Fruit fly (Drosophila melanogaster) whole organism, embryonic: Measurements from ENCODE around the gene sxe2.

Source experiments
- Atf3 ChIP-seq: fragments of 200-800 bp; sonication (Bioruptor generic); optimal IDR thresholded peaks from 3 replicates; lab custom pipeline; 2016; ENCODE audit warnings: missing biosample characterization, missing genetic modification characterization
- CG10267 ChIP-seq: fragments of 200-800 bp; sonication (Bioruptor generic); optimal IDR thresholded peaks from 2 replicates; lab custom pipeline; 2018; ENCODE audit warnings: missing biosample characterization, mild to moderate bottlenecking, missing genetic modification characterization, moderate library complexity
- CG10274 ChIP-seq: fragments of 200-800 bp; sonication (Bioruptor generic); optimal IDR thresholded peaks from 3 replicates; lab custom pipeline; 2017; ENCODE audit warnings: missing biosample characterization, mild to moderate bottlenecking, missing genetic modification characterization
- CG10654 ChIP-seq: fragments of 200-800 bp; sonication (Bioruptor generic); optimal IDR thresholded peaks from 2 replicates; lab custom pipeline; 2016; ENCODE audit warnings: missing biosample characterization, missing genetic modification characterization
- CG11695 ChIP-seq: fragments of 200-800 bp; sonication (Bioruptor generic); IDR thresholded peaks from 3 replicates; pipeline ENCODE4 v1.3.6; 2022; ENCODE audit warnings: missing biosample characterization, missing genetic modification characterization
- CG11696 ChIP-seq: fragments of 200-800 bp; sonication (Bioruptor generic); IDR thresholded peaks from 2 replicates; pipeline ENCODE4 v1.3.6; 2022; ENCODE audit warnings: missing biosample characterization, missing genetic modification characterization
- CG12391 ChIP-seq: fragments of 200-800 bp; sonication (Bioruptor generic); optimal IDR thresholded peaks from 3 replicates; lab custom pipeline; 2018; ENCODE audit warnings: missing biosample characterization, mild to moderate bottlenecking, missing genetic modification characterization, moderate library complexity
- CG12769 ChIP-seq: fragments of 200-800 bp; sonication (Bioruptor generic); optimal IDR thresholded peaks from 2 replicates; lab custom pipeline; 2019; ENCODE audit warnings: missing biosample characterization, mild to moderate bottlenecking, missing genetic modification characterization, moderate library complexity
- CG13287 ChIP-seq: fragments of 200-800 bp; sonication (Bioruptor generic); IDR thresholded peaks from 2 replicates; pipeline ENCODE4 v1.3.6; 2022; ENCODE audit warnings: missing biosample characterization, missing genetic modification characterization; ENCODE audit not compliant: partially characterized antibody
- CG14050 ChIP-seq: fragments of 200-800 bp; sonication (Bioruptor generic); IDR thresholded peaks from 3 replicates; pipeline ENCODE4 v1.3.6; 2022; ENCODE audit warnings: missing biosample characterization, missing genetic modification characterization
- CG14860 ChIP-seq: fragments of 200-800 bp; sonication (Bioruptor generic); IDR thresholded peaks from 3 replicates; pipeline ENCODE4 v1.3.6; 2022; ENCODE audit warnings: missing biosample characterization, missing genetic modification characterization; ENCODE audit not compliant: partially characterized antibody
- CG17829 ChIP-seq: fragments of 200-800 bp; optimal IDR thresholded peaks from 2 replicates; lab custom pipeline; 2019; ENCODE audit warnings: missing biosample characterization, mild to moderate bottlenecking, missing genetic modification characterization, moderate library complexity
- CG2199 ChIP-seq: fragments of 200-800 bp; sonication (Bioruptor generic); IDR thresholded peaks from 3 replicates; pipeline ENCODE4 v1.3.6; 2022; ENCODE audit warnings: missing biosample characterization, missing genetic modification characterization
- CG31224 ChIP-seq: fragments of 200-800 bp; sonication (Bioruptor generic); IDR thresholded peaks from 2 replicates; pipeline ENCODE4 v1.3.6; 2022; ENCODE audit warnings: missing biosample characterization, missing genetic modification characterization
- CG3163 ChIP-seq: fragments of 200-800 bp; sonication (Bioruptor generic); optimal IDR thresholded peaks from 3 replicates; lab custom pipeline; 2016; ENCODE audit warnings: missing biosample characterization, missing genetic modification characterization
- CG32767 ChIP-seq: fragments of 200-800 bp; sonication (Bioruptor generic); IDR thresholded peaks from 2 replicates; pipeline ENCODE4 v1.3.6; 2022; ENCODE audit warnings: missing biosample characterization, missing genetic modification characterization
- CG5180 ChIP-seq: fragments of 200-800 bp; sonication (Bioruptor generic); optimal IDR thresholded peaks from 3 replicates; lab custom pipeline; 2017; ENCODE audit warnings: missing biosample characterization, missing genetic modification characterization, mild to moderate bottlenecking, moderate library complexity, missing genetic modification reagents
- CG6689 ChIP-seq: fragments of 200-800 bp; sonication (Bioruptor generic); IDR thresholded peaks from 2 replicates; pipeline ENCODE4 v1.3.6; 2022; ENCODE audit warnings: missing biosample characterization, missing genetic modification characterization
- Camta ChIP-seq: fragments of 200-800 bp; sonication (Bioruptor generic); optimal IDR thresholded peaks from 2 replicates; lab custom pipeline; 2016; ENCODE audit warnings: missing biosample characterization, missing genetic modification characterization
- Chrac-16 ChIP-seq: fragments of 200-800 bp; sonication (Bioruptor generic); optimal IDR thresholded peaks from 3 replicates; lab custom pipeline; 2016; ENCODE audit warnings: missing biosample characterization, missing genetic modification characterization
- D19A ChIP-seq: fragments of 200-800 bp; optimal IDR thresholded peaks from 3 replicates; lab custom pipeline; 2019; ENCODE audit warnings: missing biosample characterization, mild to moderate bottlenecking, missing genetic modification characterization, moderate library complexity
- Dad ChIP-seq: fragments of 200-800 bp; sonication (Bioruptor generic); optimal IDR thresholded peaks from 3 replicates; lab custom pipeline; 2016; ENCODE audit warnings: missing biosample characterization, missing genetic modification characterization
- Drgx ChIP-seq: fragments of 200-800 bp; sonication (Bioruptor generic); IDR thresholded peaks from 2 replicates; pipeline ENCODE4 v1.3.6; 2022; ENCODE audit warnings: missing biosample characterization, missing genetic modification characterization
- HLH4C ChIP-seq: fragments of 200-800 bp; sonication (Bioruptor generic); IDR thresholded peaks from 3 replicates; pipeline ENCODE4 v1.3.6; 2022; ENCODE audit warnings: missing biosample characterization, missing genetic modification characterization; ENCODE audit not compliant: partially characterized antibody
- HLHmδ ChIP-seq: fragments of 200-800 bp; sonication (Bioruptor generic); optimal IDR thresholded peaks from 2 replicates; lab custom pipeline; 2018; ENCODE audit warnings: missing biosample characterization, mild to moderate bottlenecking, missing genetic modification characterization, moderate library complexity
- NfI ChIP-seq: fragments of 200-800 bp; sonication (Bioruptor generic); optimal IDR thresholded peaks from 3 replicates; lab custom pipeline; 2018; ENCODE audit warnings: missing biosample characterization, mild to moderate bottlenecking, missing genetic modification characterization, moderate library complexity
- Ptx1 ChIP-seq: fragments of 200-800 bp; sonication (Bioruptor generic); IDR thresholded peaks from 2 replicates; pipeline ENCODE4 v1.3.6; 2022; ENCODE audit warnings: missing biosample characterization, missing genetic modification characterization
- Rfx ChIP-seq: fragments of 200-800 bp; sonication (Bioruptor generic); IDR thresholded peaks from 2 replicates; pipeline ENCODE4 v1.3.6; 2022; ENCODE audit warnings: missing biosample characterization, missing genetic modification characterization
- Trl ChIP-seq, 3 experiments: fragments of >200 bp in 2 of 3; fragments of 200-800 bp in 1 of 3; sonication (Bioruptor generic) in 1 of 3; optimal IDR thresholded peaks; 2 replicates in 1 of 3; 3 replicates in 2 of 3; lab custom pipeline; 2016 to 2017; ENCODE audit warnings: missing biosample characterization in 1 of 3, missing genetic modification characterization in 1 of 3
- chinmo ChIP-seq: fragments of 200-800 bp; sonication (Bioruptor generic); IDR thresholded peaks from 4 replicates; pipeline ENCODE4 v1.3.6; 2022; ENCODE audit warnings: missing biosample characterization, missing genetic modification characterization; ENCODE audit not compliant: partially characterized antibody
- ci ChIP-seq: fragments of 200-800 bp; sonication (Bioruptor generic); IDR thresholded peaks from 3 replicates; pipeline ENCODE4 v1.3.6; 2022; ENCODE audit warnings: missing biosample characterization, missing genetic modification characterization
- gcm ChIP-seq: fragments of 200-800 bp; sonication (Bioruptor generic); optimal IDR thresholded peaks from 2 replicates; lab custom pipeline; 2019; ENCODE audit warnings: missing biosample characterization, mild to moderate bottlenecking, missing genetic modification characterization, moderate library complexity
- gsb ChIP-seq: fragments of 200-800 bp; sonication (Bioruptor generic); IDR thresholded peaks from 2 replicates; pipeline ENCODE4 v1.3.6; 2022; ENCODE audit warnings: missing biosample characterization, missing genetic modification characterization
- hbn ChIP-seq: fragments of 200-800 bp; sonication (Bioruptor generic); IDR thresholded peaks from 2 replicates; pipeline ENCODE4 v1.3.6; 2022; ENCODE audit warnings: missing biosample characterization, missing genetic modification characterization; ENCODE audit not compliant: partially characterized antibody
- hkb ChIP-seq, 2 experiments: fragments of 200-800 bp in 1 of 2; fragments of >200 bp in 1 of 2; sonication (Bioruptor generic) in 1 of 2; IDR thresholded peaks in 1 of 2; optimal IDR thresholded peaks in 1 of 2; 2 replicates each; pipeline versions ENCODE4 v1.3.6 to Lab custom; 2017 to 2022; ENCODE audit warnings: missing biosample characterization in 1 of 2, missing genetic modification characterization in 1 of 2
- ind ChIP-seq: fragments of 200-800 bp; sonication (Bioruptor generic); optimal IDR thresholded peaks from 3 replicates; lab custom pipeline; 2016; ENCODE audit warnings: missing biosample characterization, missing genetic modification characterization
- kni ChIP-seq: fragments of 200-800 bp; sonication (Bioruptor generic); optimal IDR thresholded peaks from 3 replicates; lab custom pipeline; 2017; ENCODE audit warnings: mild to moderate bottlenecking, missing biosample characterization, missing genetic modification reagents, missing genetic modification characterization
- pan ChIP-seq, 4 experiments: fragments of >200 bp in 3 of 4; fragments of 200-800 bp in 1 of 4; sonication (Bioruptor generic) in 1 of 4; optimal IDR thresholded peaks in 3 of 4; IDR thresholded peaks in 1 of 4; 2 replicates each; pipeline versions ENCODE4 v1.3.6 to Lab custom; 2017 to 2022; ENCODE audit warnings: missing biosample characterization in 2 of 4, missing genetic modification characterization in 2 of 4, mixed read lengths in 1 of 4
- prd ChIP-seq, 3 experiments: fragments of >200 bp in 2 of 3; fragments of 200-800 bp in 1 of 3; sonication (Bioruptor generic) in 1 of 3; optimal IDR thresholded peaks in 2 of 3; IDR thresholded peaks in 1 of 3; 2 replicates in 2 of 3; 3 replicates in 1 of 3; pipeline versions ENCODE4 v1.3.6 to Lab custom; 2017 to 2022; ENCODE audit warnings: missing biosample characterization in 1 of 3, missing genetic modification characterization in 1 of 3
- repo ChIP-seq: fragments of 200-800 bp; sonication (Bioruptor generic); optimal IDR thresholded peaks from 2 replicates; lab custom pipeline; 2016; ENCODE audit warnings: missing biosample characterization, missing genetic modification characterization
- row ChIP-seq: fragments of 200-800 bp; sonication (Bioruptor generic); IDR thresholded peaks from 3 replicates; pipeline ENCODE4 v1.3.6; 2022; ENCODE audit warnings: missing biosample characterization, missing genetic modification characterization
- shn ChIP-seq: fragments of 200-800 bp; sonication (Bioruptor generic); optimal IDR thresholded peaks from 3 replicates; lab custom pipeline; 2016; ENCODE audit warnings: missing biosample characterization, missing genetic modification characterization
- tgo ChIP-seq: fragments of 200-800 bp; sonication (Bioruptor generic); IDR thresholded peaks from 3 replicates; pipeline ENCODE4 v1.3.6; 2022; ENCODE audit warnings: missing biosample characterization, missing genetic modification characterization
- vvl ChIP-seq: fragments of 200-800 bp; sonication (Bioruptor generic); IDR thresholded peaks from 2 replicates; pipeline ENCODE4 v1.3.6; 2022; ENCODE audit warnings: missing biosample characterization, missing genetic modification characterization

The sxe2 gene

DNA sequence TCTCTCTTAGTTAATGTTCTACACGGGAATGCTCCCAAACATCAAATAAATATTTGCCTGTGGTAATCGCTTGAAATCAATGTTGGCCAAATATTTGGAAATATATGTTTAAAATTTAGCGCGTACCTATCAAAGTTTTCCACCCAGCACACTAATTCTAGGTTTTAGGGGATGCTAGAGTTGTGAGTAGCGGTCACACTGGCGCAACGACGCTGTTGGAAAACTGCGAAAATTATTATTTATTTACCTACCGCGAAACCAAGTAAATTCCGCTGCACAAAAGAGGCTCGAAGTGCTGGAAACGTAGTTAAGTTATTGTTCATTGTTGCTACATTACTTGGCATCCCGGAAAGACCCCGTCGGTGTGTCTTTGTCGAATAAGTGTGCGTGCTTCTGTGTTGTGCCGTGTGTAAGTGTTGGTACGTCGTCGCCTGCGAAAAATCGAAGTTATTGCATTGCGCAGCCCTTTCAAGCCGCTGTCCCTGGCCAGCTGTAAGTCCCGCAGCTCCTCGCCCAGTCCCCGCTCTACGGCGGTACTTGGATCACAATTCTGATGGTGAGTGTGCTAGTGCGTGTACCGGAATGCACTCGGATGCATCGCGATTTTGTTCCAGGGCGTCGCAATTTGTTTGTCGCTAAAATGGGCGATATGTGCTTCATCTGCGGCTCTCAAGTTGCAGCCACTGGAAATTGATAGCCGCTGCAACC lies 32.9 kb upstream of the sxe2 start, which contains the start of gene msps (continued):
- TF ChIP-seq CG17829 (tag; lab: Kevin White, UChicago) (peak; percentile 24), CG10267 (peak; percentile 43)

DNA sequence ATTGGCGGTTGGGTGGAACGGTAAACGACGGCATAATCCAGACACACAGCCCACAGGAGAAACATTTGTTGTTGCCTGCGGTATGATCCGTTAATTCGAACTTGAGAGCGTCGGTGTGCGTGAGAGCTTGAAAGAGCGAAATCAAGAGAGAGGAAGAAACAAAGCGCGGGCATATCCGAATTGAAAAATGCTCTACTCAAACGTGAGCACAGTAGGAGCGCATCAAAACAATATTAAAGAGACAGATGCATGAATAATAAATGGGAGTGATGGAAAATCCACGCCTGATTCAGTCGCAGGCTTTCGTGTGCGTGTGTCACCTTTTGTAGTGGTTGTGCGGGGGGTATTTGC lies 32.4 kb upstream of the sxe2 start:
- TF ChIP-seq repo (peak; percentile 32), Dad (no peak), CG11695 (0 out of 3 replicates have a peak, but pooled peaks have one; percentile 37), chinmo (GFP tag; lab: Robert Waterston, UW) (0 out of 4 replicates have a peak, but pooled peaks have one; percentile 62), CG14050 (GFP tag; lab: Robert Waterston, UW) (no peak), CG12391 (tag; lab: Kevin White, UChicago) (no peak), hkb (optimal IDR thresholded peaks at IDR 0.05; lab: Kevin White, UChicago) (no peak), hkb (GFP tag; IDR thresholded peaks at IDR 0.05; lab: Robert Waterston, UW) (0 out of 2 replicates have a peak, but pooled peaks have one; percentile 33), ci (0 out of 3 replicates have a peak, but pooled peaks have one; percentile 34), kni (GFP tag; lab: Kevin White, UChicago) (peak; percentile 4), ind (GFP tag; lab: Kevin White, UChicago) (peak; percentile 6), row (peak; percentile 34; the same call in 1 of the 3 replicates), CG31224 (0 out of 2 replicates have a peak, but pooled peaks have one; percentile 10), tgo (GFP tag; lab: Robert Waterston, UW) (peak; percentile 13; the same call in 1 of the 3 replicates), CG14860 (GFP tag; lab: Robert Waterston, UW) (no peak), Rfx (GFP tag; lab: Robert Waterston, UW) (peak; percentile 31; the same call in 1 of the 2 replicates), Trl (optimal IDR thresholded peaks at IDR 0.05; lab: Kevin White, UChicago) (peak; percentile 69 to 70), Trl (GFP tag; optimal IDR thresholded peaks at IDR 0.05; lab: Kevin White, UChicago) (no peak), NfI (GFP tag; lab: Kevin White, UChicago) (peak; percentile 2), CG13287 (GFP tag; lab: Robert Waterston, UW) (peak; percentile 20; the same call in 1 of the 2 replicates), Camta (GFP tag; lab: Kevin White, UChicago) (no peak), D19A (tag; lab: Kevin White, UChicago) (peak; percentile 99), gcm (GFP tag; lab: Kevin White, UChicago) (no peak), gsb (GFP tag; lab: Robert Waterston, UW) (no peak), CG10274 (peak; percentile 88), Ptx1 (GFP tag; lab: Robert Waterston, UW) (0 out of 2 replicates have a peak, but pooled peaks have one; percentile 6), HLHmδ (GFP tag; lab: Kevin White, UChicago) (no peak), CG11696 (GFP tag; lab: Robert Waterston, UW) (0 out of 2 replicates have a peak, but pooled peaks have one; percentile 13), hbn (GFP tag; lab: Robert Waterston, UW) (0 out of 2 replicates have a peak, but pooled peaks have one; percentile 12), shn (peak; percentile 3), CG10654 (GFP tag; lab: Kevin White, UChicago) (no peak), Atf3 (GFP tag; lab: Kevin White, UChicago) (no peak), prd (optimal IDR thresholded peaks at IDR 0.05; lab: Kevin White, UChicago) (no peak), prd (GFP tag; IDR thresholded peaks at IDR 0.05; lab: Robert Waterston, UW) (peak; percentile 31; the same call in 1 of the 3 replicates), vvl (GFP tag; lab: Robert Waterston, UW) (peak; percentile 50; the same call in 1 of the 2 replicates), CG6689 (GFP tag; lab: Robert Waterston, UW) (0 out of 2 replicates have a peak, but pooled peaks have one; percentile 7), HLH4C (no peak), pan (optimal IDR thresholded peaks at IDR 0.05; lab: Kevin White, UChicago) (no peak), pan (GFP tag; optimal IDR thresholded peaks at IDR 0.05 in 1 of 2, IDR thresholded peaks at IDR 0.05 in 1 of 2) (peak in 1 of 2 experiments; percentile 36), CG5180 (peak; percentile 69), CG12769 (tag; lab: Kevin White, UChicago) (no peak), Chrac-16 (GFP tag; lab: Kevin White, UChicago) (peak; percentile 17), Drgx (GFP tag; lab: Robert Waterston, UW) (peak; percentile 65), CG3163 (GFP tag; lab: Kevin White, UChicago) (peak; percentile 75), CG32767 (GFP tag; lab: Robert Waterston, UW) (no peak), CG2199 (GFP tag; lab: Robert Waterston, UW) (0 out of 3 replicates have a peak, but pooled peaks have one; percentile 44)
